Worm (Caenorhabditis elegans) whole organism, mixed stage, embryonic: ENCODE data around the gene R10E8.1.

Experiments used
- elt-1 ChIP-seq: sonication (generic microtip); optimal IDR thresholded peaks from 2 replicates; lab custom pipeline; 2017; ENCODE audit warnings: missing genetic modification characterization, mild to moderate bottlenecking, missing compliant biosample characterization, antibody characterized with exemption, moderate library complexity, borderline replicate concordance; ENCODE audit not compliant: insufficient read depth
- lsy-2 ChIP-seq: fragments of 150-350 bp; optimal IDR thresholded peaks from 2 replicates; lab custom pipeline; 2014; ENCODE audit warnings: missing biosample characterization, missing genetic modification characterization
- unc-39 ChIP-seq: fragments of 150-350 bp; optimal IDR thresholded peaks from 2 replicates; lab custom pipeline; 2014; ENCODE audit warnings: missing biosample characterization, missing genetic modification characterization

DNA sequence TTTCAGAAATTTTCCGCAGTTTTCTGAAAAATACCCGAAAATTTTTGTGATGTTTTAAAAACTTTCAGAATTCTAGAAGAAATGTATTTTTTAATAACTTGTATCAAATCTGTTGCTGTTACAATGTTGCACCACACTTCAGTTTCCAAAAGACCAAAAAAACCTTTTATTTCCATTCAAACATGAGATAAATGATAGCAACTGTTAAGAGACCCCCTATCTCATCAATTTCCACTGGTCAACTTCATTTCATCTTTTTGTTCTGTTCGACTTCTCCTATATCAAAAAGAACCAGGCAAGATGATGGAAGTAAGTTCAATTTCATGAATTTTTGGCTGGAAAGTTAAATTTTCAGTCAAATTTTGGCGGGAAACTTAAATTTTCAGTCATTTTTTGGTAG lies 53.8 kb downstream of the R10E8.1 start, which contains the start of gene F16H6.4:
- TF ChIP-seq elt-1 (tag; lab: Kevin White, UChicago) (no peak), lsy-2 (tag; lab: Kevin White, UChicago) (no peak), unc-39 (tag; lab: Kevin White, UChicago) (no peak)
